Worm (Caenorhabditis elegans) whole organism, young adult: ENCODE results near the gene srh-276.

Experiments
- B0019.2 ChIP-seq: fragments of 200-800 bp; sonication (Bioruptor generic); conservative IDR thresholded peaks from 2 replicates; pipeline ENCODE4 v1.3.6; 2022; ENCODE audit warnings: missing genetic modification reagents, missing genetic modification characterization, missing compliant biosample characterization
- B0035.1 ChIP-seq: sonication (generic microtip); optimal IDR thresholded peaks from 2 replicates; lab custom pipeline; 2016; ENCODE audit warnings: missing genetic modification characterization, mild to moderate bottlenecking, missing compliant biosample characterization, missing genotype, missing genetic modification reagents
- B0261.1 ChIP-seq: sonication (generic microtip); optimal IDR thresholded peaks from 2 replicates; lab custom pipeline; 2016; ENCODE audit warnings: mild to moderate bottlenecking, missing genetic modification characterization, moderate library complexity, missing compliant biosample characterization
- C06A6.2 ChIP-seq: fragments of 200-800 bp; sonication (Bioruptor generic); conservative IDR thresholded peaks from 2 replicates; pipeline ENCODE4 v1.3.6; 2022; ENCODE audit warnings: missing genetic modification characterization, missing compliant biosample characterization
- F39B2.1 ChIP-seq: fragments of 200-800 bp; sonication (Bioruptor generic); IDR thresholded peaks from 2 replicates; pipeline ENCODE4 v1.3.6; 2022; ENCODE audit warnings: missing genetic modification reagents, missing genetic modification characterization, missing compliant biosample characterization
- F49E8.2 ChIP-seq: sonication (generic microtip); optimal IDR thresholded peaks from 3 replicates; lab custom pipeline; 2017; ENCODE audit warnings: missing genetic modification characterization, mild to moderate bottlenecking, missing compliant biosample characterization, antibody characterized with exemption, moderate library complexity; ENCODE audit not compliant: insufficient read depth
- F57A8.1 ChIP-seq: fragments of 200-800 bp; sonication (Bioruptor generic); optimal IDR thresholded peaks from 2 replicates; lab custom pipeline; 2018; ENCODE audit warnings: mild to moderate bottlenecking, missing genetic modification characterization, moderate library complexity, missing compliant biosample characterization
- T07F8.4 ChIP-seq: sonication (generic microtip); optimal IDR thresholded peaks from 2 replicates; lab custom pipeline; 2016; ENCODE audit warnings: mild to moderate bottlenecking, missing genetic modification characterization, moderate library complexity, missing compliant biosample characterization
- T26A5.8 ChIP-seq: sonication (generic microtip); optimal IDR thresholded peaks from 2 replicates; lab custom pipeline; 2016; ENCODE audit warnings: missing genetic modification characterization, missing compliant biosample characterization
- Y79H2A.3 ChIP-seq: fragments of 200-800 bp; sonication (Bioruptor generic); conservative IDR thresholded peaks from 2 replicates; pipeline ENCODE4 v1.3.6; 2022; ENCODE audit warnings: missing genetic modification reagents, missing genetic modification characterization, missing compliant biosample characterization
- ZK185.1 ChIP-seq: sonication (generic microtip); optimal IDR thresholded peaks from 2 replicates; lab custom pipeline; 2016; ENCODE audit warnings: mild to moderate bottlenecking, missing genetic modification characterization, missing compliant biosample characterization; ENCODE audit not compliant: poor library complexity, severe bottlenecking
- aptf-2 ChIP-seq: fragments of 200-800 bp; sonication (Bioruptor generic); conservative IDR thresholded peaks from 2 replicates; pipeline ENCODE4 v1.3.6; 2022; ENCODE audit warnings: missing genetic modification reagents, missing genetic modification characterization, missing compliant biosample characterization
- athp-1 ChIP-seq: sonication (generic microtip); optimal IDR thresholded peaks from 2 replicates; lab custom pipeline; 2017; ENCODE audit warnings: mild to moderate bottlenecking, missing genetic modification characterization, missing compliant biosample characterization
- attf-3 ChIP-seq: fragments of 200-800 bp; sonication (Bioruptor generic); conservative IDR thresholded peaks from 2 replicates; pipeline ENCODE4 v1.3.6; 2022; ENCODE audit warnings: missing genetic modification reagents, missing genetic modification characterization, missing compliant biosample characterization
- attf-5 ChIP-seq: fragments of 200-800 bp; sonication (Bioruptor generic); optimal IDR thresholded peaks from 2 replicates; lab custom pipeline; 2018; ENCODE audit warnings: mild to moderate bottlenecking, missing genetic modification characterization, missing compliant biosample characterization
- bed-1 ChIP-seq: fragments of 200-800 bp; sonication (Bioruptor generic); IDR thresholded peaks from 2 replicates; pipeline ENCODE4 v1.3.6; 2022; ENCODE audit warnings: missing genetic modification reagents, missing genetic modification characterization, missing compliant biosample characterization
- bed-2 ChIP-seq: fragments of 200-800 bp; sonication (Bioruptor generic); IDR thresholded peaks from 2 replicates; pipeline ENCODE4 v1.3.6; 2022; ENCODE audit warnings: missing genetic modification reagents, missing genetic modification characterization, missing compliant biosample characterization
- cebp-2 ChIP-seq: fragments of 200-800 bp; sonication (Bioruptor generic); IDR thresholded peaks from 2 replicates; pipeline ENCODE4 v1.3.6; 2022; ENCODE audit warnings: missing genetic modification characterization, missing compliant biosample characterization
- ceh-79 ChIP-seq: sonication (generic microtip); optimal IDR thresholded peaks from 2 replicates; lab custom pipeline; 2017; ENCODE audit warnings: mild to moderate bottlenecking, missing genetic modification characterization, missing compliant biosample characterization
- die-1 ChIP-seq: sonication (generic microtip); optimal IDR thresholded peaks from 2 replicates; lab custom pipeline; 2016; ENCODE audit warnings: missing genotype, mild to moderate bottlenecking, missing genetic modification characterization, missing compliant biosample characterization
- egrh-3 ChIP-seq: fragments of 200-800 bp; sonication (Bioruptor generic); IDR thresholded peaks from 2 replicates; pipeline ENCODE4 v1.3.6; 2022; ENCODE audit warnings: missing genetic modification reagents, missing genetic modification characterization, missing compliant biosample characterization
- ekl-4 ChIP-seq: fragments of 200-800 bp; sonication (Bioruptor generic); IDR thresholded peaks from 2 replicates; pipeline ENCODE4 v1.3.6; 2022; ENCODE audit warnings: missing genetic modification reagents, missing genetic modification characterization, missing compliant biosample characterization
- ets-4 ChIP-seq: fragments of 200-800 bp; sonication (Bioruptor generic); optimal IDR thresholded peaks from 2 replicates; lab custom pipeline; 2018; ENCODE audit warnings: mild to moderate bottlenecking, missing genetic modification characterization, missing compliant biosample characterization
- fkh-3 ChIP-seq: sonication (generic microtip); optimal IDR thresholded peaks from 2 replicates; lab custom pipeline; 2016; ENCODE audit warnings: mild to moderate bottlenecking, missing genetic modification characterization, missing compliant biosample characterization
- hlh-12 ChIP-seq: sonication (generic microtip); optimal IDR thresholded peaks from 2 replicates; lab custom pipeline; 2016; ENCODE audit warnings: missing genetic modification characterization, missing compliant biosample characterization
- hmg-1.2 ChIP-seq: fragments of 200-800 bp; sonication (Bioruptor generic); IDR thresholded peaks from 2 replicates; pipeline ENCODE4 v1.3.6; 2022; ENCODE audit warnings: missing genetic modification reagents, missing genetic modification characterization, missing compliant biosample characterization
- lag-1 ChIP-seq: fragments of 200-800 bp; sonication (Bioruptor generic); IDR thresholded peaks from 2 replicates; pipeline ENCODE4 v1.3.6; 2022; ENCODE audit warnings: missing genetic modification reagents, missing genetic modification characterization, missing compliant biosample characterization
- let-526 ChIP-seq: fragments of 200-800 bp; sonication (Bioruptor generic); IDR thresholded peaks from 2 replicates; pipeline ENCODE4 v1.3.6; 2022; ENCODE audit warnings: missing genetic modification reagents, missing genetic modification characterization, missing compliant biosample characterization
- let-607 ChIP-seq, 2 experiments: fragments of 200-800 bp in 1 of 2; sonication (Bioruptor generic) in 1 of 2; sonication (generic microtip) in 1 of 2; optimal IDR thresholded peaks; 2 replicates each; lab custom pipeline; 2016 to 2018; ENCODE audit warnings: mild to moderate bottlenecking in 2 of 2, missing compliant biosample characterization in 2 of 2, missing genetic modification characterization in 2 of 2, moderate library complexity in 2 of 2, missing genotype in 1 of 2
- lin-35 ChIP-seq, 3 experiments: fragments of 150-350 bp in 2 of 3; sonication (generic microtip) in 1 of 3; optimal IDR thresholded peaks; 2 replicates each; lab custom pipeline; 2014 to 2018; ENCODE audit warnings: missing biosample characterization in 3 of 3, missing genetic modification characterization in 3 of 3, missing genetic modification reagents in 3 of 3
- lin-54 ChIP-seq: fragments of 200-800 bp; sonication (Bioruptor generic); optimal IDR thresholded peaks from 2 replicates; lab custom pipeline; 2018; ENCODE audit warnings: mild to moderate bottlenecking, missing genetic modification characterization, missing compliant biosample characterization
- lir-1 ChIP-seq: fragments of 200-800 bp; sonication (Bioruptor generic); conservative IDR thresholded peaks from 2 replicates; pipeline ENCODE4 v1.3.6; 2022; ENCODE audit warnings: missing genetic modification reagents, missing genetic modification characterization, missing compliant biosample characterization
- madf-6 ChIP-seq: fragments of 200-800 bp; sonication (Bioruptor generic); IDR thresholded peaks from 2 replicates; pipeline ENCODE4 v1.3.6; 2022; ENCODE audit warnings: missing genetic modification reagents, missing genetic modification characterization, missing compliant biosample characterization
- madf-8 ChIP-seq: fragments of 200-800 bp; sonication (Bioruptor generic); conservative IDR thresholded peaks from 2 replicates; pipeline ENCODE4 v1.3.6; 2022; ENCODE audit warnings: missing genetic modification reagents, missing genetic modification characterization, missing compliant biosample characterization
- mxl-1 ChIP-seq: sonication (generic microtip); optimal IDR thresholded peaks from 2 replicates; lab custom pipeline; 2016; ENCODE audit warnings: missing genetic modification characterization, missing compliant biosample characterization
- nhr-80 ChIP-seq: sonication (generic microtip); optimal IDR thresholded peaks from 2 replicates; lab custom pipeline; 2016; ENCODE audit warnings: missing genetic modification characterization, missing compliant biosample characterization
- pbrm-1 ChIP-seq: fragments of 200-800 bp; sonication (Bioruptor generic); IDR thresholded peaks from 2 replicates; pipeline ENCODE4 v1.3.6; 2022; ENCODE audit warnings: missing genetic modification reagents, missing genetic modification characterization, missing compliant biosample characterization
- pha-4 ChIP-seq: fragments of 150-350 bp; sonication (generic microtip); optimal IDR thresholded peaks from 2 replicates; lab custom pipeline; 2014; ENCODE audit warnings: missing biosample characterization, missing genetic modification reagents, missing genetic modification characterization
- repo-1 ChIP-seq: sonication (generic microtip); optimal IDR thresholded peaks from 2 replicates; lab custom pipeline; 2017; ENCODE audit warnings: mild to moderate bottlenecking, missing genetic modification characterization, missing compliant biosample characterization
- rpc-1 ChIP-seq, 2 experiments: fragments of 150-350 bp in 1 of 2; sonication (generic microtip) in 1 of 2; optimal IDR thresholded peaks; 2 replicates each; lab custom pipeline; 2014 to 2018; ENCODE audit warnings: missing biosample characterization in 1 of 2, missing genetic modification characterization in 1 of 2, missing genetic modification reagents in 1 of 2, missing genotype in 1 of 2
- snpc-4 ChIP-seq, 5 experiments: fragments of 150-350 bp in 1 of 5; sonication (generic microtip) in 4 of 5; optimal IDR thresholded peaks; 2 replicates each; lab custom pipeline; 2014 to 2018; ENCODE audit warnings: missing genetic modification characterization in 5 of 5, missing biosample characterization in 3 of 5, antibody characterized with exemption in 2 of 5, mild to moderate bottlenecking in 2 of 5, missing compliant biosample characterization in 2 of 5, missing genotype in 2 of 5, moderate library complexity in 2 of 5, missing genetic modification reagents in 1 of 5
- tbp1 ChIP-seq: fragments of 200-800 bp; sonication (Bioruptor generic); optimal IDR thresholded peaks from 2 replicates; lab custom pipeline; 2018; ENCODE audit warnings: mild to moderate bottlenecking, missing genetic modification characterization, missing compliant biosample characterization
- ztf-3 ChIP-seq: fragments of 200-800 bp; sonication (Bioruptor generic); optimal IDR thresholded peaks from 2 replicates; lab custom pipeline; 2018; ENCODE audit warnings: mild to moderate bottlenecking, missing genetic modification characterization, missing compliant biosample characterization

The srh-276 gene

DNA sequence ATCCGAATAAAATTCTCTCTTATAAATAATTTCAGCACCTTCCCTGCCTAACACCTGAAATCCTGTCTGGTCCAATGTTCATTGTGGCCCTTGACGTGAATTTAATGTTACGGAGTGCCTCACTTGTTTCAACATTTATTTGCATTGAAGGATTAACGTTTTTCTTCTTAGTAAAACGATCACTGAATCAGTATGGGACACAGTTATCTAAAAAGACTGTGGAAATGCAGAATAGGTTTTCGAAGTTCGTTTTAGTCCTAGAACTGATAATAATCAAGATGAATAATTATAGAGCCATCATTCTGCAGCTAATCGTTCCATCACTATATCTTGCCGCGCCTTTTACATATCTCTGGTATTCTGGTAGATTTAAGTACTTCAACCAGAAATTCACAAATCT, 34.0 kb upstream of the srh-276 start, which contains the start of gene srh-219:
Gene srh-219, plus strand, starts transcription at position 301 of the 400 bp plus-strand sequence.
- TF ChIP-seq lin-54 (GFP tag; lab: Kevin White, UChicago) (no peak), lag-1 (no peak), snpc-4 (GFP tag; optimal IDR thresholded peaks at IDR 0.05; lab: Kevin White, UChicago) (no peak), snpc-4 (tag; optimal IDR thresholded peaks at IDR 0.05; lab: Kevin White, UChicago) (no peak), die-1 (no peak), tbp1 (GFP tag; lab: Kevin White, UChicago) (no peak), fkh-3 (tag; lab: Kevin White, UChicago) (no peak), egrh-3 (no peak), mxl-1 (tag; lab: Kevin White, UChicago) (no peak), madf-8 (no peak), ets-4 (GFP tag; lab: Kevin White, UChicago) (no peak), T26A5.8 (tag; lab: Kevin White, UChicago) (no peak), B0019.2 (GFP tag; lab: Robert Waterston, UW) (no peak), ceh-79 (tag; lab: Kevin White, UChicago) (no peak), C06A6.2 (GFP tag; lab: Robert Waterston, UW) (no peak), lir-1 (no peak), F57A8.1 (GFP tag; lab: Kevin White, UChicago) (no peak), Y79H2A.3 (GFP tag; lab: Robert Waterston, UW) (no peak), madf-6 (GFP tag; lab: Robert Waterston, UW) (no peak), ztf-3 (GFP tag; lab: Kevin White, UChicago) (no peak), attf-3 (GFP tag; lab: Robert Waterston, UW) (no peak)

DNA sequence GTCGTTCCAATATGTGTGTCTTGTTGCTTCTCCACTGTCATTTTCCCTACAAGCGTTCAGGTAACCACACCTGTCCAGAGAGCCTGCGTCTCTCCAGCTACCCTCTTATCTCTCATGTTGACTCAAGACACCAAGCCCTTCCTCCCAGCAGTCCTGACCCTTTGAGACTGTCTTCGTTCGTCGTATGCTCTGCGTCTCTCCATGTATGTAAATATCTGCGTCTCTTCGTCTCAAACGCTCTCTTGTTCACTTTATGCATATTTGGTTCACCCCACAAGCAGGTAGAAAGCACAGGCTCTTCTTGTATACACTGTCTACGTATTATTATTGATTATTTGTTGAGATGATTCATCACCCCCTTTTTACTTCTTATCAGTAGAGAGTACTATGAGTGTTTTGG, 31.4 kb upstream of the srh-276 start:
- TF ChIP-seq pbrm-1 (GFP tag; lab: Robert Waterston, UW) (no peak), fkh-3 (tag; lab: Kevin White, UChicago) (no peak), let-526 (GFP tag; lab: Robert Waterston, UW) (no peak), C06A6.2 (GFP tag; lab: Robert Waterston, UW) (no peak), F39B2.1 (GFP tag; lab: Robert Waterston, UW) (no peak), bed-2 (GFP tag; lab: Robert Waterston, UW) (no peak), let-607 (tag; optimal IDR thresholded peaks at IDR 0.05; lab: Kevin White, UChicago) (no peak), B0261.1 (tag; lab: Kevin White, UChicago) (no peak), snpc-4 (GFP tag; optimal IDR thresholded peaks at IDR 0.05; lab: Kevin White, UChicago) (no peak), snpc-4 (tag; optimal IDR thresholded peaks at IDR 0.05; lab: Kevin White, UChicago) (peak in 2 of 4 experiments; percentile 27 to 54), bed-1 (GFP tag; lab: Robert Waterston, UW) (no peak), hlh-12 (tag; lab: Kevin White, UChicago) (no peak), athp-1 (tag; lab: Kevin White, UChicago) (no peak), attf-5 (GFP tag; lab: Kevin White, UChicago) (peak; percentile 65), madf-6 (GFP tag; lab: Robert Waterston, UW) (no peak), rpc-1 (optimal IDR thresholded peaks at IDR 0.05; lab: Kevin White, UChicago) (no peak), rpc-1 (tag; optimal IDR thresholded peaks at IDR 0.05; lab: Kevin White, UChicago) (no peak), T26A5.8 (tag; lab: Kevin White, UChicago) (no peak), repo-1 (tag; lab: Kevin White, UChicago) (no peak), ekl-4 (GFP tag; lab: Robert Waterston, UW) (no peak), aptf-2 (GFP tag; lab: Robert Waterston, UW) (no peak), ZK185.1 (tag; lab: Kevin White, UChicago) (no peak), F49E8.2 (tag; lab: Kevin White, UChicago) (no peak), lin-35 (GFP tag; optimal IDR thresholded peaks at IDR 0.05; lab: Kevin White, UChicago) (no peak), pha-4 (tag; lab: Kevin White, UChicago) (peak; percentile 74), nhr-80 (tag; lab: Kevin White, UChicago) (peak; percentile 97), cebp-2 (GFP tag; lab: Robert Waterston, UW) (no peak), B0035.1 (tag; lab: Kevin White, UChicago) (no peak), hmg-1.2 (GFP tag; lab: Robert Waterston, UW) (peak; percentile 84), ceh-79 (tag; lab: Kevin White, UChicago) (no peak), T07F8.4 (no peak), egrh-3 (no peak)
